Fruit fly (Drosophila melanogaster) whole organism, wandering third instar larva: ENCODE measurements around the gene CaBP1.

Experiments
- Jra ChIP-seq: sonication (Bioruptor generic); optimal IDR thresholded peaks from 2 replicates; lab custom pipeline; 2016; ENCODE audit warnings: missing biosample characterization, missing genetic modification characterization
- Sp1 ChIP-seq: fragments of 200-800 bp; sonication (Bioruptor generic); optimal IDR thresholded peaks from 3 replicates; lab custom pipeline; 2019; ENCODE audit warnings: missing biosample characterization, mild to moderate bottlenecking, missing genetic modification characterization, moderate library complexity

DNA sequence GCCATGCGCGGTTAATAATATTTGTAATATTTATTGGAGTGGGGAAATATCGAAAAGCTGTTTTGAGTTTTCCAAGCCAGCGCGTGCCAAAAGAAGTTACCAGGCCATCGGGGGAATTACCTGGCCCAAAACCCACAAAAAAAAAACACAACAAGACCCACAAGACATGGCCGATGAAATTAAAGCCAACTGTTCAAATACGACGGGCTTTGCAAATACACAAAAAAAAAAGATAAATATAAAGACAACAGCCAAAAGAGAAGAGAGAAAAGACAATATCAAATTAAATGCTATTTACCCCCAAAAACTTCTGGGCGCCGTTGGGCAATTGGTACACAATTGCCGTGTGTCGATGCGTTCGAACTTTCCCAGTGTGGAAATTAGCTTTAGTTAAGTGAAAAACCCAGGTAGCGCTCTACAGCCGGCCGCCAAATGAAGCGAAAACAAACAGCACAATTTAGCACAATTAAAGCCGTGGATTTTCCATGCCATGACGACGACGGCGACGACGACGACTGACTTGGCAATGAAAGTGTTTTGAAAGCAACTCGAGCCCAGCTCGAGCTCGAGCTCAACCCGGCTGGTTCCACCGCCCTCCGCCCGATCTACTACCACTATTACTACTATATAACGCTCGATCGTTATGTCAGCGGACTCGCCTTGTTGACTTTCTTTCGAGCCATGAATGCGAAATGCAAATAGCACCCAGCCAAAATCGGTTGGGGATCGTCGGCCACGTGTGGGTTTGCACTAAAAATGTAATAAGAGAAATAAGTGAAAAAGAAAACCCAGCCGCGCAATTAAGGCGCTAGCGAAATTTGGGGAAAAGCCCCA lies 38.5 kb downstream of the CaBP1 start:
- TF ChIP-seq Jra (GFP tag; lab: Kevin White, UChicago) (no peak), Sp1 (GFP tag; lab: Kevin White, UChicago) (no peak)
